Worm (Caenorhabditis elegans) whole organism, dauer: ENCODE data around the gene B0001.3.

ENCODE experiments used
- unc-62 ChIP-seq: sonication (generic microtip); optimal IDR thresholded peaks from 2 replicates; lab custom pipeline; 2017; ENCODE audit warnings: missing biosample characterization, missing genetic modification reagents, missing genetic modification characterization

Gene B0001.3

DNA sequence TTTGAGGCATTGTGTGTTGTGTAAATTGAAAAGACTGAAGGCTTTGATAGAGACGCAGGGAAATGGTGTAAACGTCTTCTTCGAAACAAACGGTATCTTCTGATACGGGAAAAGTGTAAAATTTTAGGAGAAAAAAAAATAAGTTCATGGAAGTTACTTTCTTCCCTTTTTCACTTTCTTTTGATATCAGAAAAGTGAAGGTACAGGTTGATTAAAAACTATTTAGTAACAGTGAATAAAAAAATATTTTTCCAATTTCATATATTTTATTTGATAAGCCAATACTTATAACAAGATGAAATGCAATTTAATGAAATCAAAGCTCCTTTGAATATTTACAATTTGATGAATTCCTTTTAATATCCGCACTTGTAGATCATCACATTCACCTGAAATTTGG lies 35.2 kb downstream of the B0001.3 start, which contains the start of gene col-129:
Gene col-129, minus strand, starts transcription at position 101 of the 400 bp plus-strand sequence.
- no peak for TF ChIP-seq unc-62 (GFP tag; lab: Kevin White, UChicago)

DNA sequence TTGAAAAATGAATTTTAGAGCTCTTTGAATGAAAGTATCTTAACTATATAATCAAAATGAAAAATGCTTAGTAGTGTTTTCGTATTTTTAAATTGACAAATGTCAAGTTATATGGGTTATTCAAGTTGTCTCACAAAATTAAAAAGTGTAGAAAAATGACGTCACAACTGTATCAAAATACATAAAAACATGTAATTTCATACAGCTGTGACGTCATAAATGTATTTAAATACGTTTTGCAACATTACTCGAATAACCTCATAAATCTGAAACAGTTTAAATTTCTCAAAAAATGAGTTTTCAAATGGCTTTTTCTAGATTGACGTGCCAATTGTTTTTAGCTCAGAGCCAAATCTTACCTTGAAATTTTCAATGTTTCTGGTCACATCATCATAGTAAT lies 35.8 kb downstream of the B0001.3 start:
- TF ChIP-seq unc-62 (GFP tag; lab: Kevin White, UChicago) = no peak

DNA sequence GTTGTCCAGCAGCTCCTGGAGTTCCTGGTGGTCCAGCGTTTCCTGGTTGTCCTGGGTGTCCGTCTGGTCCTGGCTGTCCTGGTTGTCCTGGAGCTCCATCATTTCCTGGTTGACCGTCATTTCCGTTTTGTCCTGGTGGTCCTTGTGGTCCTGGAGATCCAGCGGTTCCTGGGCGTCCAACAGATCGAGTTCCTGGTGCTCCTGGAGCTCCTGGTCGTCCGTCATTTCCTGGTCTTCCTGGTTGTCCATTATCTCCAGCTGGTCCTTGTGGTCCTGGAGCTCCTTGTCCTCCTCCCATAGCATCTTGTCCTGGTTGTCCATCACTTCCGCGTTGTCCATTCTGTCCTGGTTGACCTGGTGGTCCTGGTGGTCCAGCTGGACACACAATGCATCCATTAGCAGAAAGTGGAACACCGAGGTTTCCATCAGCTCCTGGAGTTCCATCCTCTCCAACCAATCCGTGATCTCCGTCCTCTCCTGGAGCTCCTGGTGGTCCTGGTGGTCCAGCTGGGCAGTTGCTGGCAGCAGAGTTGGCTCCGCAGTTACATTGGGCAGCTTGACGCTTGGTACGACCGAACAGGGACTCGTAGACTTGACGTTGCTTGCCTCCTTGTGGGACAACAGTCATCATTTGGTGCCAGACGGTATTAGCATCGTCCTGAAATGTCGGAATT lies 36.4 kb downstream of the B0001.3 start:
- TF ChIP-seq unc-62 (GFP tag; lab: Kevin White, UChicago) = no peak

DNA sequence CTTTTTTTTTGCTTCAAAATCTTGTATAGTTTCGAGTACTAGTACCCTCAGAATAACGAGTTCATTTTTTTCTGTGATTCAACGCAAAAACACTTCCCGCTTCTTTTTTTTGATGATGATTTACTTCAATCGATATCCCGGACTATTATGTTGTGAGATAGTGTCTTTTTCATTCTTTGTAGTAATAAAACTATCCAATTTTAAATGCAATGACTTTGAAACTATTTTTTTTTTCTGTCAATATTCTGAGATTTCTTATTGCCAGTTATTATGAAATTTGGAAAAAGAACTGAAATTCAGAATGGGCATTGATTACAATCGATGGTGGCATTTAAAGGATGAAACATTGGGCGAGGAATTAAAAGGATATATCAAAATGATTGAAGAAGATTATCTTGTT lies 40.0 kb downstream of the B0001.3 start, which contains the start of gene M18.3:
Gene M18.3, plus strand, starts transcription at position 301 of the 400 bp plus-strand sequence.
- no peak for TF ChIP-seq unc-62 (GFP tag; lab: Kevin White, UChicago)

DNA sequence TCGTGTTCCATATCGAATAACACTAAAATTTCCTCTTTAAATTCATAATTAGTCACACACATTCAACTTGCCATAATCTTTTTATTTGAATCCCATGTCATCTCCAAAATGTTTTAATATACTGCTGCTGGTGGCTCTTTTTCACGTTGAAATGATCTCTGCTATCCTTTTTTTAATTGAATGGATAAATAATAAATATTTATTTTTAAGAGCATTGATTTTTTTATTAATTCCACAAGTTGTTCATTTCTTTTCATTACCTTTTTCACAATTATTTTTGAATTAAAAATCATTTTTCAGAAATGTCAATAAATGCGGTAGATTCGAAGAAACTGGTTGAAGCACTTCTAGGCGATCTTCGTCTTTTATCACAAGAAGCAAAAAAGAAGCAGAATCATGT lies 49.1 kb downstream of the B0001.3 start, which contains the start of gene mon-2:
Gene mon-2, plus strand, starts transcription at position 301 of the 400 bp plus-strand sequence.
- no peak for TF ChIP-seq unc-62 (GFP tag; lab: Kevin White, UChicago)

DNA sequence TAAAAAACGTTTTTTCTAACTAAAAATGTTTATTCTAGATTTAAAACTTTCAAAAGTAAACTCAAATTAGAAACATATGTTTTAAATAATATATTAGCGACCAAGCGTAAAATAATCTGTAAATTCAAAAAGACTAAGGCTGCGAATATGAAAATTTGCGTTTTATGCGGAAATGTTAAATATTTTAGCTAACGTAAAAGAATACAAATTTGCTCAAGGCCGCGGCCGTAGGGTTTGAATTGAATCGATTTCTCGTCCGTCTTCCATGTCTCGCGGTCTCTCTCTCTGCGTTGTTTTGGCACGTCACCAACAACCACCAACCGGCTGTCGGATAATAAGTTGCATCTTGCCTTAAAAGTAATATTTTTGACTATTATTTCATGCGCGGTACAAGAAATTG lies 51.7 kb downstream of the B0001.3 start, which contains the start of gene F11A10.5:
Gene F11A10.5, plus strand, starts transcription at position 301 of the 400 bp plus-strand sequence.
- no peak for TF ChIP-seq unc-62 (GFP tag; lab: Kevin White, UChicago)
